Fruit fly (Drosophila melanogaster) whole organism, pupa: ENCODE results near the gene BCAS2.

Source experiments
- CG14655 ChIP-seq: fragments of 200-800 bp; sonication (Bioruptor generic); optimal IDR thresholded peaks from 3 replicates; lab custom pipeline; 2017; ENCODE audit warnings: mild to moderate bottlenecking, missing biosample characterization, missing genetic modification reagents, missing genetic modification characterization
- CG32121 ChIP-seq: fragments of 200-800 bp; sonication (Bioruptor generic); IDR thresholded peaks from 2 replicates; pipeline ENCODE4 v1.3.6; 2022; ENCODE audit warnings: missing biosample characterization, missing genetic modification characterization
- CG34367 ChIP-seq: fragments of 200-800 bp; sonication (Bioruptor generic); optimal IDR thresholded peaks from 2 replicates; lab custom pipeline; 2018; ENCODE audit warnings: missing biosample characterization, mild to moderate bottlenecking, missing genetic modification characterization
- CG9948 ChIP-seq: fragments of 200-800 bp; sonication (Bioruptor generic); optimal IDR thresholded peaks from 2 replicates; lab custom pipeline; 2018; ENCODE audit warnings: missing biosample characterization, mild to moderate bottlenecking, missing genetic modification characterization, moderate library complexity
- Ets98B ChIP-seq: fragments of 200-800 bp; sonication (Bioruptor generic); IDR thresholded peaks from 2 replicates; pipeline ENCODE4 v1.3.6; 2022; ENCODE audit warnings: missing biosample characterization, missing genetic modification characterization

DNA sequence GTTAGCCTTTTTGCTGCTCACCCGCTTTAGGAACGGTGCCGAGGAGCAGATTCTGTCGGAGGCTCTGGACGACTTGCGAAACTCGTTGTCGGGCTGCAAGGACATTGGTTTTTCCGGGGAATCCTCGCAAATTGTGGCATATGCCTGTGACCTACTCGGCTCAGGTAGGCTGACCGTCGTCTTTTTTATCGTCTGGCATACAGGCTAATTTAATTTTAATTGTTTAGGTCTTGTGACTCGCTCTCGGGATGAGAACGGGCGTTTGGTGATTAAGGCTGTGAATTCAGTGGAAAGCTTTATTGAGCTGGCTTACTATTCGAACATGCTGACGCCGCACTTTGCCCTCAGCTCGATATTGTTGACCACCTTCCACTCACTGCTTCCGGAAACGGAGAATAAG lies 9.3 kb upstream of the BCAS2 start:
- no peak for TF ChIP-seq Ets98B (GFP tag; lab: Robert Waterston, UW)
- TF ChIP-seq CG32121 (GFP tag; lab: Robert Waterston, UW): no peak
- no peak for TF ChIP-seq CG9948
- TF ChIP-seq CG34367 (tag; lab: Kevin White, UChicago): no peak
- TF ChIP-seq CG14655 (GFP tag; lab: Kevin White, UChicago): no peak
